Fruit fly (Drosophila melanogaster) S2 (cell line): ENCODE results near the gene CG9717.

Experiments used
- CG8478 ChIP-seq: fragments of >200 bp; optimal IDR thresholded peaks from 2 replicates; lab custom pipeline; 2018
- CTCF ChIP-seq, 2 experiments: fragments of >200 bp; optimal IDR thresholded peaks; 2 replicates each; lab custom pipeline; 2018

DNA sequence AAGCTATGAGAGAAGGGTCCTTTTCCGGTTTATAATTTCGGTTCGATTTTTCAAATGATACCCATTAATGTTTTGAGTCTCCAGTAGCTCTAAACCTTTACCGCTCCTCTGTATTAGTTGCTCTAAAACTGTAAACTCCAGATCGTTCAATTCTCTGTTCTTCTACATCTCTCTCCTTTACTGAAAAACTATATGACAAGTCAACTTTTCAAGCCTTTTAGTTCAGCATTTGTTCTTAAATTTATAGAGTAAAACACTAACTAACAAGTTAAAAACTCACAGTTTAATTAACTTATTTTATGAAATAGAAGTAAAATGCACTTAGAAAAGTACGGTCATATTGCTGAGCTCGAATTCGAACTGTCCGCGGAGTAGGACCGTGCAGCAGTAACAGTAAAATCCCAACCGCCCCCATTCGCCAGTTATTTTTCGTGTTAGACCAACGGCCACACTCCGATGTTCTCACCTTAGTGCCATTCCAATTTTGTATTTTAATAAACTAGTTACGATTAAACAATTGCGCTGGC is 24.3 kb downstream of the CG9717 start:
- TF ChIP-seq CG8478 (lab: Kevin White, UChicago) (no peak), CTCF (optimal IDR thresholded peaks at IDR 0.05; lab: Kevin White, UChicago) (no peak)
